Worm (Caenorhabditis elegans): ENCODE results near the gene C08B6.18.

DNA sequence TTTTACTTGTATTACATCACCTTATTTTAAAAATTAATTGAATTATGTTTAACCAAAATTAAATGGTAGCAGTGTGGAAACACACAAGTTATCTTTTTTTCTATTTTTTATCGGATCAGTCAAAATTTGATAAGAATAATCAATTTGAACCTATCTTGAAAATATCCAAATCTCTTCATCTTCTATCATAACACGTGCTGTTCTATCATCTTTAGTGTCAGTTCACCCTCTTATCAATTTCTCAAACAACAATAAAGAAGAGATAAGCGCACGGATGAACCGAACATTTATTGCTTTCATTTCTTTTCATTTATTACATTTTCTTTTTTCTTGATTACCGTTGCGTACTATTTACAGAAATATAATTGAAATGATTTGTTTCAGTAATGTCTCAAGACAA lies 46.8 kb downstream of the C08B6.18 start, which contains the start of gene R04B5.5:
- TF ChIP-seq mep-1 (tag; optimal IDR thresholded peaks at IDR 0.05) (no peak), unc-39 (tag; optimal IDR thresholded peaks at IDR 0.05) (no peak), snpc-4 (tag; optimal IDR thresholded peaks at IDR 0.05) (no peak), nhr-28 (tag; optimal IDR thresholded peaks at IDR 0.05) (no peak), ceh-39 (tag; optimal IDR thresholded peaks at IDR 0.05) (no peak), blmp-1 (tag; optimal IDR thresholded peaks at IDR 0.05) (no peak), nhr-76 (tag; optimal IDR thresholded peaks at IDR 0.05) (no peak), nhr-12 (tag; optimal IDR thresholded peaks at IDR 0.05) (no peak), ztf-11 (tag; optimal IDR thresholded peaks at IDR 0.05) (no peak), mls-2 (tag; optimal IDR thresholded peaks at IDR 0.05) (no peak), elt-3 (tag; optimal IDR thresholded peaks at IDR 0.05) (peak; percentile 86), drap-1 (GFP tag; optimal IDR thresholded peaks at IDR 0.05) (no peak)
